Worm (Caenorhabditis elegans) whole organism, young adult: ENCODE measurements around the gene sri-70.

Experiments
- B0261.1 ChIP-seq: sonication (generic microtip); optimal IDR thresholded peaks from 2 replicates; lab custom pipeline; 2016; ENCODE audit warnings: mild to moderate bottlenecking, missing genetic modification characterization, moderate library complexity, missing compliant biosample characterization
- C17E4.6 ChIP-seq: fragments of 200-800 bp; sonication (Bioruptor generic); IDR thresholded peaks from 2 replicates; pipeline ENCODE4 v1.3.6; 2022; ENCODE audit warnings: missing genetic modification reagents, missing genetic modification characterization, missing compliant biosample characterization
- F49E8.2 ChIP-seq: sonication (generic microtip); optimal IDR thresholded peaks from 3 replicates; lab custom pipeline; 2017; ENCODE audit warnings: missing genetic modification characterization, mild to moderate bottlenecking, missing compliant biosample characterization, antibody characterized with exemption, moderate library complexity; ENCODE audit not compliant: insufficient read depth
- F57A8.1 ChIP-seq: fragments of 200-800 bp; sonication (Bioruptor generic); optimal IDR thresholded peaks from 2 replicates; lab custom pipeline; 2018; ENCODE audit warnings: mild to moderate bottlenecking, missing genetic modification characterization, moderate library complexity, missing compliant biosample characterization
- Y79H2A.3 ChIP-seq: fragments of 200-800 bp; sonication (Bioruptor generic); conservative IDR thresholded peaks from 2 replicates; pipeline ENCODE4 v1.3.6; 2022; ENCODE audit warnings: missing genetic modification reagents, missing genetic modification characterization, missing compliant biosample characterization
- ama-1 ChIP-seq, 3 experiments: fragments of 150-350 bp in 1 of 3; sonication (generic microtip) in 2 of 3; optimal IDR thresholded peaks; 2 replicates each; lab custom pipeline; 2014 to 2018; ENCODE audit warnings: missing biosample characterization in 2 of 3, missing genetic modification characterization in 2 of 3, missing genetic modification reagents in 2 of 3
- aptf-2 ChIP-seq: fragments of 200-800 bp; sonication (Bioruptor generic); conservative IDR thresholded peaks from 2 replicates; pipeline ENCODE4 v1.3.6; 2022; ENCODE audit warnings: missing genetic modification reagents, missing genetic modification characterization, missing compliant biosample characterization
- atf-7 ChIP-seq: sonication (generic microtip); optimal IDR thresholded peaks from 2 replicates; lab custom pipeline; 2017; ENCODE audit warnings: mild to moderate bottlenecking, missing genetic modification characterization, missing compliant biosample characterization
- attf-6 ChIP-seq: fragments of 200-800 bp; sonication (Bioruptor generic); IDR thresholded peaks from 2 replicates; pipeline ENCODE4 v1.3.6; 2022; ENCODE audit warnings: missing genetic modification reagents, missing genetic modification characterization, missing compliant biosample characterization
- bed-1 ChIP-seq: fragments of 200-800 bp; sonication (Bioruptor generic); IDR thresholded peaks from 2 replicates; pipeline ENCODE4 v1.3.6; 2022; ENCODE audit warnings: missing genetic modification reagents, missing genetic modification characterization, missing compliant biosample characterization
- ceh-100 ChIP-seq: fragments of 200-800 bp; sonication (Bioruptor generic); IDR thresholded peaks from 2 replicates; pipeline ENCODE4 v1.3.6; 2022; ENCODE audit warnings: missing genetic modification reagents, missing genetic modification characterization, missing compliant biosample characterization
- die-1 ChIP-seq: sonication (generic microtip); optimal IDR thresholded peaks from 2 replicates; lab custom pipeline; 2016; ENCODE audit warnings: missing genotype, mild to moderate bottlenecking, missing genetic modification characterization, missing compliant biosample characterization
- dox-1 ChIP-seq: fragments of 200-800 bp; sonication (Bioruptor generic); IDR thresholded peaks from 2 replicates; pipeline ENCODE4 v1.3.6; 2022; ENCODE audit warnings: missing genetic modification reagents, missing genetic modification characterization, missing compliant biosample characterization
- efl-1 ChIP-seq: fragments of 150-350 bp; optimal IDR thresholded peaks from 2 replicates; lab custom pipeline; 2014; ENCODE audit warnings: missing biosample characterization, missing genetic modification reagents, missing genetic modification characterization
- hmg-1.2 ChIP-seq: fragments of 200-800 bp; sonication (Bioruptor generic); IDR thresholded peaks from 2 replicates; pipeline ENCODE4 v1.3.6; 2022; ENCODE audit warnings: missing genetic modification reagents, missing genetic modification characterization, missing compliant biosample characterization
- mcd-1 ChIP-seq: fragments of 200-800 bp; sonication (Bioruptor generic); IDR thresholded peaks from 2 replicates; pipeline ENCODE4 v1.3.6; 2022; ENCODE audit warnings: missing genetic modification reagents, missing genetic modification characterization, missing compliant biosample characterization
- nfyb-1 ChIP-seq: fragments of 200-800 bp; sonication (Bioruptor generic); IDR thresholded peaks from 2 replicates; pipeline ENCODE4 v1.3.6; 2022; ENCODE audit warnings: missing genetic modification reagents, missing genetic modification characterization, missing compliant biosample characterization
- nhr-179 ChIP-seq: sonication (generic microtip); optimal IDR thresholded peaks from 2 replicates; lab custom pipeline; 2016; ENCODE audit warnings: mild to moderate bottlenecking, missing genetic modification characterization, missing compliant biosample characterization
- nhr-80 ChIP-seq: sonication (generic microtip); optimal IDR thresholded peaks from 2 replicates; lab custom pipeline; 2016; ENCODE audit warnings: missing genetic modification characterization, missing compliant biosample characterization
- rpc-1 ChIP-seq, 2 experiments: fragments of 150-350 bp in 1 of 2; sonication (generic microtip) in 1 of 2; optimal IDR thresholded peaks; 2 replicates each; lab custom pipeline; 2014 to 2018; ENCODE audit warnings: missing biosample characterization in 1 of 2, missing genetic modification characterization in 1 of 2, missing genetic modification reagents in 1 of 2, missing genotype in 1 of 2
- sdz-38 ChIP-seq: sonication (generic microtip); optimal IDR thresholded peaks from 2 replicates; lab custom pipeline; 2016; ENCODE audit warnings: missing genotype, missing genetic modification characterization, missing compliant biosample characterization
- sea-2 ChIP-seq: fragments of 200-800 bp; sonication (Bioruptor generic); IDR thresholded peaks from 2 replicates; pipeline ENCODE4 v1.3.6; 2022; ENCODE audit warnings: missing genetic modification characterization, missing compliant biosample characterization
- snpc-1.1 ChIP-seq: sonication (generic microtip); optimal IDR thresholded peaks from 2 replicates; lab custom pipeline; 2017; ENCODE audit warnings: missing genetic modification characterization, mild to moderate bottlenecking, missing compliant biosample characterization, antibody characterized with exemption, moderate library complexity, missing genotype, missing genetic modification reagents; ENCODE audit not compliant: insufficient read depth
- snpc-4 ChIP-seq, 5 experiments: fragments of 150-350 bp in 1 of 5; sonication (generic microtip) in 4 of 5; optimal IDR thresholded peaks; 2 replicates each; lab custom pipeline; 2014 to 2018; ENCODE audit warnings: missing genetic modification characterization in 5 of 5, missing biosample characterization in 3 of 5, antibody characterized with exemption in 2 of 5, mild to moderate bottlenecking in 2 of 5, missing compliant biosample characterization in 2 of 5, missing genotype in 2 of 5, moderate library complexity in 2 of 5, missing genetic modification reagents in 1 of 5
- tbp1 ChIP-seq: fragments of 200-800 bp; sonication (Bioruptor generic); optimal IDR thresholded peaks from 2 replicates; lab custom pipeline; 2018; ENCODE audit warnings: mild to moderate bottlenecking, missing genetic modification characterization, missing compliant biosample characterization
- unc-130 ChIP-seq: sonication (generic microtip); optimal IDR thresholded peaks from 2 replicates; lab custom pipeline; 2016; ENCODE audit warnings: missing genetic modification reagents, missing genetic modification characterization, missing compliant biosample characterization
- zim-3 ChIP-seq: sonication (generic microtip); optimal IDR thresholded peaks from 2 replicates; lab custom pipeline; 2017; ENCODE audit warnings: mild to moderate bottlenecking, missing genetic modification characterization, moderate library complexity, missing compliant biosample characterization
- ztf-22 ChIP-seq: fragments of 200-800 bp; sonication (Bioruptor generic); optimal IDR thresholded peaks from 2 replicates; lab custom pipeline; 2018; ENCODE audit warnings: mild to moderate bottlenecking, missing genetic modification characterization, moderate library complexity, missing compliant biosample characterization

sri-70 gene

ce11 chrV:17315063-17315462 lies 12.2 kb downstream of the sri-70 start, which contains the start of gene F31E9.6:
TSS of gene F31E9.6 (minus strand) at chrV:17315153.
- TF ChIP-seq atf-7 (no peak), snpc-4 (GFP tag; optimal IDR thresholded peaks at IDR 0.05; lab: Kevin White, UChicago) (no peak), snpc-4 (tag; optimal IDR thresholded peaks at IDR 0.05; lab: Kevin White, UChicago) (peak in 1 of 4 experiments; percentile 17), aptf-2 (GFP tag; lab: Robert Waterston, UW) (no peak), sdz-38 (tag; lab: Kevin White, UChicago) (no peak), efl-1 (GFP tag; lab: Kevin White, UChicago) (no peak), hmg-1.2 (GFP tag; lab: Robert Waterston, UW) (peak; percentile 81), ztf-22 (GFP tag; lab: Kevin White, UChicago) (no peak), F57A8.1 (GFP tag; lab: Kevin White, UChicago) (no peak)

ce11 chrV:17317297-17317696 lies 14.4 kb downstream of the sri-70 start:
- TF ChIP-seq snpc-1.1 (tag; lab: Kevin White, UChicago) (no peak), sea-2 (0 out of 2 replicates have a peak, but pooled peaks have one; percentile 56)
- TF ChIP-seq, all 124 proteins: peak for 1

- TF ChIP-seq snpc-4 (GFP tag; optimal IDR thresholded peaks at IDR 0.05; lab: Kevin White, UChicago), result peak; percentile 4
- peak in 2 of 4 experiments; percentile 17 to 68 for TF ChIP-seq snpc-4 (tag; optimal IDR thresholded peaks at IDR 0.05; lab: Kevin White, UChicago)
- no peak for TF ChIP-seq aptf-2 (GFP tag; lab: Robert Waterston, UW)
- no peak for TF ChIP-seq C17E4.6
- no peak for TF ChIP-seq ama-1 (optimal IDR thresholded peaks at IDR 0.05; lab: Kevin White, UChicago)
- no peak for TF ChIP-seq ama-1 (GFP tag; optimal IDR thresholded peaks at IDR 0.05; lab: Kevin White, UChicago)
- TF ChIP-seq unc-130 (GFP tag; lab: Kevin White, UChicago), result no peak
- peak; percentile 19; the same call in 1 of the 2 replicates for TF ChIP-seq hmg-1.2 (GFP tag; lab: Robert Waterston, UW)
- 0 out of 2 replicates have a peak, but pooled peaks have one; percentile 43 for TF ChIP-seq nfyb-1
- TF ChIP-seq die-1, result peak; percentile 3
- TF ChIP-seq tbp1 (GFP tag; lab: Kevin White, UChicago), result peak; percentile 89
- TF ChIP-seq ceh-100 (GFP tag; lab: Robert Waterston, UW), result no peak
- TF ChIP-seq dox-1 (GFP tag; lab: Robert Waterston, UW), result 0 out of 2 replicates have a peak, but pooled peaks have one; percentile 20
- TF ChIP-seq rpc-1 (optimal IDR thresholded peaks at IDR 0.05; lab: Kevin White, UChicago), result peak; percentile 53
- peak; percentile 74 for TF ChIP-seq rpc-1 (tag; optimal IDR thresholded peaks at IDR 0.05; lab: Kevin White, UChicago)
- TF ChIP-seq F49E8.2 (tag; lab: Kevin White, UChicago), result no peak
- TF ChIP-seq B0261.1 (tag; lab: Kevin White, UChicago), result peak; percentile 74
- TF ChIP-seq attf-6 (GFP tag; lab: Robert Waterston, UW), result peak; percentile 69; the same call in 1 of the 2 replicates
- no peak for TF ChIP-seq zim-3 (tag; lab: Kevin White, UChicago)
- TF ChIP-seq atf-7, result no peak
- TF ChIP-seq mcd-1 (GFP tag; lab: Robert Waterston, UW), result peak; percentile 39; the same call in 1 of the 2 replicates
- no peak for TF ChIP-seq nhr-179 (tag; lab: Kevin White, UChicago)
- TF ChIP-seq, all 124 proteins: peak for 10
Measured at ce11 chrV:17317786-17318185, 14.9 kb downstream of the sri-70 start, which contains the start of gene srz-58. TSS of gene srz-58 (plus strand) at chrV:17318147.

ce11 chrV:17322397-17322909 lies 19.6 kb downstream of the sri-70 start, which contains the start of gene F31E9.3:
TSS of gene F31E9.3 (plus strand) at chrV:17322590.
- TF ChIP-seq B0261.1 (tag; lab: Kevin White, UChicago), result no peak
- TF ChIP-seq nhr-179 (tag; lab: Kevin White, UChicago), result no peak
- no peak for TF ChIP-seq Y79H2A.3 (GFP tag; lab: Robert Waterston, UW)
- no peak for TF ChIP-seq bed-1 (GFP tag; lab: Robert Waterston, UW)
- peak; percentile 48 for TF ChIP-seq nhr-80 (tag; lab: Kevin White, UChicago)
